Fruit fly (Drosophila melanogaster) whole organism, embryonic: ENCODE data around the gene E23.

ENCODE experiments used
- Abd-B ChIP-seq: fragments of 200-800 bp; sonication (Bioruptor generic); optimal IDR thresholded peaks from 2 replicates; lab custom pipeline; 2018; ENCODE audit warnings: missing biosample characterization, mild to moderate bottlenecking, missing genetic modification characterization, moderate library complexity
- Ada2b ChIP-seq: fragments of 200-800 bp; sonication (Bioruptor generic); IDR thresholded peaks from 2 replicates; pipeline ENCODE4 v1.3.6; 2022; ENCODE audit warnings: missing biosample characterization, missing genetic modification characterization
- Bteb2 ChIP-seq: fragments of 200-800 bp; sonication (Bioruptor generic); optimal IDR thresholded peaks from 2 replicates; lab custom pipeline; 2016; ENCODE audit warnings: missing biosample characterization, missing genetic modification characterization
- CG10366 ChIP-seq: fragments of 200-800 bp; sonication (Bioruptor generic); IDR thresholded peaks from 2 replicates; pipeline ENCODE4 v1.3.6; 2022; ENCODE audit warnings: missing biosample characterization, missing genetic modification characterization
- CG13624 ChIP-seq: fragments of 200-800 bp; sonication (Bioruptor generic); optimal IDR thresholded peaks from 2 replicates; lab custom pipeline; 2016; ENCODE audit warnings: missing biosample characterization, missing genetic modification characterization
- CG13775 ChIP-seq: fragments of 200-800 bp; sonication (Bioruptor generic); optimal IDR thresholded peaks from 3 replicates; lab custom pipeline; 2017; ENCODE audit warnings: missing biosample characterization, mild to moderate bottlenecking, missing genetic modification characterization
- CG14014 ChIP-seq: fragments of 200-800 bp; sonication (Bioruptor generic); IDR thresholded peaks from 2 replicates; pipeline ENCODE4 v1.3.6; 2022; ENCODE audit warnings: missing biosample characterization, missing genetic modification characterization
- CG15696 ChIP-seq: fragments of 200-800 bp; sonication (Bioruptor generic); optimal IDR thresholded peaks from 2 replicates; lab custom pipeline; 2019; ENCODE audit warnings: missing biosample characterization, mild to moderate bottlenecking, missing genetic modification characterization, moderate library complexity
- CG17186 ChIP-seq: fragments of 200-800 bp; sonication (Bioruptor generic); optimal IDR thresholded peaks from 3 replicates; lab custom pipeline; 2017; ENCODE audit warnings: missing biosample characterization, missing genetic modification reagents, missing genetic modification characterization
- CG17385 ChIP-seq: fragments of 200-800 bp; sonication (Bioruptor generic); optimal IDR thresholded peaks from 3 replicates; lab custom pipeline; 2018; ENCODE audit warnings: missing biosample characterization, mild to moderate bottlenecking, missing genetic modification characterization
- CG17612 ChIP-seq: fragments of 200-800 bp; sonication (Bioruptor generic); IDR thresholded peaks from 2 replicates; pipeline ENCODE4 v1.3.6; 2022; ENCODE audit warnings: missing biosample characterization, missing genetic modification characterization
- CG18011 ChIP-seq: fragments of 200-800 bp; sonication (Bioruptor generic); optimal IDR thresholded peaks from 2 replicates; lab custom pipeline; 2017; ENCODE audit warnings: missing biosample characterization, missing genetic modification characterization, mild to moderate bottlenecking, moderate library complexity, missing genotype
- CG30431 ChIP-seq: fragments of 200-800 bp; sonication (Bioruptor generic); optimal IDR thresholded peaks from 2 replicates; lab custom pipeline; 2017; ENCODE audit warnings: missing biosample characterization, missing genetic modification characterization
- CG3065 ChIP-seq: fragments of 200-800 bp; sonication (Bioruptor generic); optimal IDR thresholded peaks from 2 replicates; lab custom pipeline; 2016; ENCODE audit warnings: missing biosample characterization, missing genetic modification characterization
- CG31388 ChIP-seq: fragments of 200-800 bp; sonication (Bioruptor generic); optimal IDR thresholded peaks from 2 replicates; lab custom pipeline; 2016; ENCODE audit warnings: missing biosample characterization, missing genetic modification characterization
- CG5245 ChIP-seq: fragments of 200-800 bp; sonication (Bioruptor generic); optimal IDR thresholded peaks from 3 replicates; lab custom pipeline; 2016; ENCODE audit warnings: missing biosample characterization, missing genetic modification characterization
- CG6689 ChIP-seq: fragments of 200-800 bp; sonication (Bioruptor generic); IDR thresholded peaks from 2 replicates; pipeline ENCODE4 v1.3.6; 2022; ENCODE audit warnings: missing biosample characterization, missing genetic modification characterization
- CG6791 ChIP-seq: fragments of 200-800 bp; sonication (Bioruptor generic); IDR thresholded peaks from 3 replicates; pipeline ENCODE4 v1.3.6; 2022; ENCODE audit warnings: missing biosample characterization, missing genetic modification characterization; ENCODE audit not compliant: partially characterized antibody
- CG7745 ChIP-seq: fragments of 200-800 bp; sonication (Bioruptor generic); optimal IDR thresholded peaks from 2 replicates; lab custom pipeline; 2018; ENCODE audit warnings: missing biosample characterization, mild to moderate bottlenecking, missing genetic modification characterization, moderate library complexity
- Dek ChIP-seq: fragments of 200-800 bp; sonication (Bioruptor generic); optimal IDR thresholded peaks from 3 replicates; lab custom pipeline; 2019; ENCODE audit warnings: missing biosample characterization, mild to moderate bottlenecking, missing genetic modification characterization, moderate library complexity
- Doc2 ChIP-seq: fragments of 200-800 bp; sonication (Bioruptor generic); IDR thresholded peaks from 2 replicates; pipeline ENCODE4 v1.3.6; 2022; ENCODE audit warnings: missing biosample characterization, missing genetic modification characterization
- E2f1 ChIP-seq: fragments of 200-800 bp; sonication (Bioruptor generic); IDR thresholded peaks from 2 replicates; pipeline ENCODE4 v1.3.6; 2022; ENCODE audit warnings: missing biosample characterization, missing genetic modification characterization
- E2f2 ChIP-seq: fragments of 200-800 bp; sonication (Bioruptor generic); IDR thresholded peaks from 2 replicates; pipeline ENCODE4 v1.3.6; 2022; ENCODE audit warnings: missing biosample characterization, missing genetic modification characterization
- Ets65A ChIP-seq: fragments of 200-800 bp; sonication (Bioruptor generic); peaks from one replicate; lab custom pipeline; 2016; ENCODE audit warnings: missing biosample characterization, missing genetic modification characterization
- HHEX ChIP-seq: fragments of 200-800 bp; sonication (Bioruptor generic); optimal IDR thresholded peaks from 3 replicates; lab custom pipeline; 2017; ENCODE audit warnings: missing biosample characterization, mild to moderate bottlenecking, missing genetic modification characterization, missing genetic modification reagents
- HLH3B ChIP-seq: fragments of 200-800 bp; sonication (Bioruptor generic); IDR thresholded peaks from 2 replicates; pipeline ENCODE4 v1.3.6; 2022; ENCODE audit warnings: missing biosample characterization, missing genetic modification characterization
- Hmx ChIP-seq: fragments of 200-800 bp; sonication (Bioruptor generic); optimal IDR thresholded peaks from 2 replicates; lab custom pipeline; 2016; ENCODE audit warnings: missing biosample characterization, missing genetic modification characterization
- Hr3 ChIP-seq: fragments of 200-800 bp; sonication (Bioruptor generic); optimal IDR thresholded peaks from 3 replicates; lab custom pipeline; 2016; ENCODE audit warnings: missing biosample characterization, missing genetic modification characterization
- Mad ChIP-seq: fragments of 200-800 bp; sonication (Bioruptor generic); optimal IDR thresholded peaks from 2 replicates; lab custom pipeline; 2016; ENCODE audit warnings: missing biosample characterization, missing genetic modification characterization
- Neu2 ChIP-seq: fragments of 200-800 bp; sonication (Bioruptor generic); optimal IDR thresholded peaks from 3 replicates; lab custom pipeline; 2016; ENCODE audit warnings: missing biosample characterization, missing genetic modification characterization, borderline replicate concordance
- az2 ChIP-seq: fragments of 200-800 bp; sonication (Bioruptor generic); optimal IDR thresholded peaks from 3 replicates; lab custom pipeline; 2016; ENCODE audit warnings: missing biosample characterization, missing genetic modification characterization
- caup ChIP-seq: fragments of 200-800 bp; sonication (Bioruptor generic); optimal IDR thresholded peaks from 3 replicates; lab custom pipeline; 2017; ENCODE audit warnings: missing biosample characterization, mild to moderate bottlenecking, missing genetic modification characterization, moderate library complexity; ENCODE audit not compliant: severe bottlenecking
- cwo ChIP-seq: fragments of 200-800 bp; sonication (Bioruptor generic); optimal IDR thresholded peaks from 3 replicates; lab custom pipeline; 2017; ENCODE audit warnings: missing biosample characterization, missing genetic modification characterization, mild to moderate bottlenecking, moderate library complexity, missing genetic modification reagents
- dpn ChIP-seq, 2 experiments: fragments of 200-800 bp; sonication (Bioruptor generic); optimal IDR thresholded peaks; 3 replicates each; lab custom pipeline; 2016; ENCODE audit warnings: missing biosample characterization in 2 of 2, missing genetic modification characterization in 2 of 2
- fd102C ChIP-seq: fragments of 200-800 bp; sonication (Bioruptor generic); optimal IDR thresholded peaks from 2 replicates; lab custom pipeline; 2018; ENCODE audit warnings: missing biosample characterization, mild to moderate bottlenecking, missing genetic modification characterization, moderate library complexity
- gcm2 ChIP-seq: fragments of 200-800 bp; sonication (Bioruptor generic); optimal IDR thresholded peaks from 2 replicates; lab custom pipeline; 2016; ENCODE audit warnings: missing biosample characterization, missing genetic modification characterization
- gt ChIP-seq: fragments of 200-800 bp; sonication (Bioruptor generic); IDR thresholded peaks from 2 replicates; pipeline ENCODE4 v1.3.6; 2022; ENCODE audit warnings: missing biosample characterization, missing genetic modification characterization
- jigr1 ChIP-seq: fragments of 200-800 bp; sonication (Bioruptor generic); IDR thresholded peaks from 3 replicates; pipeline ENCODE4 v1.3.6; 2022; ENCODE audit warnings: missing biosample characterization, missing genetic modification characterization
- lmd ChIP-seq: fragments of 200-800 bp; sonication (Bioruptor generic); IDR thresholded peaks from 2 replicates; pipeline ENCODE4 v1.3.6; 2022; ENCODE audit warnings: missing biosample characterization, missing genetic modification characterization
- lov ChIP-seq, 2 experiments: fragments of 200-800 bp in 1 of 2; fragments of >200 bp in 1 of 2; sonication (Bioruptor generic) in 1 of 2; IDR thresholded peaks in 1 of 2; optimal IDR thresholded peaks in 1 of 2; 2 replicates in 1 of 2; 3 replicates in 1 of 2; pipeline versions ENCODE4 v1.3.6 to Lab custom; 2017 to 2022; ENCODE audit warnings: missing biosample characterization in 1 of 2, missing genetic modification characterization in 1 of 2
- mam ChIP-seq: fragments of 200-800 bp; sonication (Bioruptor generic); optimal IDR thresholded peaks from 3 replicates; lab custom pipeline; 2016; ENCODE audit warnings: missing biosample characterization, missing genetic modification characterization
- oc ChIP-seq: fragments of 200-800 bp; sonication (Bioruptor generic); optimal IDR thresholded peaks from 2 replicates; lab custom pipeline; 2018; ENCODE audit warnings: missing biosample characterization, mild to moderate bottlenecking, missing genetic modification characterization, moderate library complexity
- pb ChIP-seq: fragments of 200-800 bp; sonication (Bioruptor generic); optimal IDR thresholded peaks from 3 replicates; lab custom pipeline; 2016; ENCODE audit warnings: missing biosample characterization, missing genetic modification characterization
- pfk ChIP-seq: fragments of 200-800 bp; sonication (Bioruptor generic); optimal IDR thresholded peaks from 2 replicates; lab custom pipeline; 2018; ENCODE audit warnings: missing biosample characterization, mild to moderate bottlenecking, missing genetic modification characterization, moderate library complexity
- prd ChIP-seq, 3 experiments: fragments of >200 bp in 2 of 3; fragments of 200-800 bp in 1 of 3; sonication (Bioruptor generic) in 1 of 3; optimal IDR thresholded peaks in 2 of 3; IDR thresholded peaks in 1 of 3; 2 replicates in 2 of 3; 3 replicates in 1 of 3; pipeline versions ENCODE4 v1.3.6 to Lab custom; 2017 to 2022; ENCODE audit warnings: missing biosample characterization in 1 of 3, missing genetic modification characterization in 1 of 3
- pzg ChIP-seq: fragments of 200-800 bp; sonication (Bioruptor generic); optimal IDR thresholded peaks from 3 replicates; lab custom pipeline; 2018; ENCODE audit warnings: missing biosample characterization, mild to moderate bottlenecking, missing genetic modification characterization, moderate library complexity
- run ChIP-seq: fragments of 200-800 bp; sonication (Bioruptor generic); optimal IDR thresholded peaks from 3 replicates; lab custom pipeline; 2018; ENCODE audit warnings: missing biosample characterization, mild to moderate bottlenecking, missing genetic modification characterization
- ssp ChIP-seq: fragments of 200-800 bp; sonication (Bioruptor generic); IDR thresholded peaks from 2 replicates; pipeline ENCODE4 v1.3.6; 2022; ENCODE audit warnings: missing biosample characterization, missing genetic modification characterization
- vvl ChIP-seq: fragments of 200-800 bp; sonication (Bioruptor generic); IDR thresholded peaks from 2 replicates; pipeline ENCODE4 v1.3.6; 2022; ENCODE audit warnings: missing biosample characterization, missing genetic modification characterization
- zfh2 ChIP-seq: fragments of 200-800 bp; sonication (Bioruptor generic); optimal IDR thresholded peaks from 2 replicates; lab custom pipeline; 2016; ENCODE audit warnings: missing biosample characterization, missing genetic modification characterization

E23 gene

DNA sequence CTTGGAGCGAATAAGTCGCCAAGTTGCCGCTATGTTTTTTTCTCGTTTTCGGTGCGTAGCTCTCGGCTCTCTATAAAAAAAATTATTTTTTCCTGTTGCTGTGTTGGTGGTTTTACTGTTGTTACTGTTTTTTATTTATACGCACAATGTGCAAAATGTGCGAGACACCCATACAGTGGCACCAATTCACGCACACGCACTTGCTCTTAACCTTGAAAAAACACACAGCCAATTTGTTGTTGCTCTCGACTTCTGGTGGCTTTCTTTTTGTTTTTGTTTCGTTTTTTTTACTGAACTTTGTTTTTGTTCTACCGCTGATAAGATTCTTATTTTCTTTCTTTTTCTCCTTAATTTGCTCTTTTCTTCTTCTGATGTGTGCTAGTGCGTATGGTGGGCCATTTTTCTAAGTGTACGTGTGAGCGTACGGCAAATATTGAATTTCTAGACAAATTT lies 1.6 kb upstream of the E23 start (continued):
- TF ChIP-seq CG31388 (GFP tag; lab: Kevin White, UChicago): no peak
- TF ChIP-seq ssp (GFP tag; lab: Robert Waterston, UW): no peak
- no peak for TF ChIP-seq CG6689 (GFP tag; lab: Robert Waterston, UW)
- no peak for TF ChIP-seq Hr3 (GFP tag; lab: Kevin White, UChicago)
- TF ChIP-seq CG30431: no peak
- TF ChIP-seq gt (GFP tag; lab: Robert Waterston, UW): no peak
- peak; percentile 41 for TF ChIP-seq HHEX (GFP tag; lab: Kevin White, UChicago)
- TF ChIP-seq CG5245 (GFP tag; lab: Kevin White, UChicago): no peak
- TF ChIP-seq CG3065 (GFP tag; lab: Kevin White, UChicago): no peak
- no peak for TF ChIP-seq caup (GFP tag; lab: Kevin White, UChicago)
- peak in 1 of 2 experiments; percentile 29 for TF ChIP-seq dpn (GFP tag; optimal IDR thresholded peaks at IDR 0.05; lab: Kevin White, UChicago)
- no peak for TF ChIP-seq Abd-B (GFP tag; lab: Kevin White, UChicago)
- no peak for TF ChIP-seq jigr1 (GFP tag; lab: Robert Waterston, UW)
- TF ChIP-seq zfh2 (GFP tag; lab: Kevin White, UChicago): peak; percentile 24
- TF ChIP-seq CG14014 (GFP tag; lab: Robert Waterston, UW): 0 out of 2 replicates have a peak, but pooled peaks have one; percentile 22
- TF ChIP-seq CG17186 (GFP tag; lab: Kevin White, UChicago): no peak
- peak; percentile 58 for TF ChIP-seq cwo
- TF ChIP-seq oc (tag; lab: Kevin White, UChicago): no peak
- no peak for TF ChIP-seq fd102C
- TF ChIP-seq Bteb2: no peak
- TF ChIP-seq Dek (tag; lab: Kevin White, UChicago): peak; percentile 33
- no peak for TF ChIP-seq CG15696
- peak; percentile 38 for TF ChIP-seq mam (GFP tag; lab: Kevin White, UChicago)
- no peak for TF ChIP-seq CG6791 (GFP tag; lab: Robert Waterston, UW)
- TF ChIP-seq lmd (GFP tag; lab: Robert Waterston, UW): peak; percentile 32; the same call in 1 of the 2 replicates
- TF ChIP-seq Ada2b (GFP tag; lab: Robert Waterston, UW): peak; percentile 39; the same call in 1 of the 2 replicates
- no peak for TF ChIP-seq gcm2
- no peak for TF ChIP-seq pfk
- no peak for TF ChIP-seq Neu2 (GFP tag; lab: Kevin White, UChicago)
- no peak for TF ChIP-seq CG10366 (GFP tag; lab: Robert Waterston, UW)
- peak; percentile 24 for TF ChIP-seq CG17385
- TF ChIP-seq pzg (GFP tag; lab: Kevin White, UChicago): no peak
- no peak for TF ChIP-seq HLH3B (GFP tag; lab: Robert Waterston, UW)
- no peak for TF ChIP-seq CG18011 (GFP tag; lab: Kevin White, UChicago)
- TF ChIP-seq CG7745: no peak
- no peak for TF ChIP-seq Mad (GFP tag; lab: Kevin White, UChicago)
- no peak for TF ChIP-seq az2
- TF ChIP-seq Ets65A: peak; percentile 55
- TF ChIP-seq E2f1 (GFP tag; lab: Robert Waterston, UW): no peak
- no peak for TF ChIP-seq E2f2 (GFP tag; lab: Robert Waterston, UW)
- TF ChIP-seq CG17612 (GFP tag; lab: Robert Waterston, UW): 0 out of 2 replicates have a peak, but pooled peaks have one; percentile 19
- no peak for TF ChIP-seq lov (optimal IDR thresholded peaks at IDR 0.05; lab: Kevin White, UChicago)
- no peak for TF ChIP-seq lov (GFP tag; IDR thresholded peaks at IDR 0.05; lab: Robert Waterston, UW)
- TF ChIP-seq pb (GFP tag; lab: Kevin White, UChicago): no peak
- TF ChIP-seq Hmx (GFP tag; lab: Kevin White, UChicago): no peak
- no peak for TF ChIP-seq Doc2
- TF ChIP-seq CG13624 (GFP tag; lab: Kevin White, UChicago): peak; percentile 45
- no peak for TF ChIP-seq CG13775
- no peak for TF ChIP-seq prd (optimal IDR thresholded peaks at IDR 0.05; lab: Kevin White, UChicago)
- TF ChIP-seq prd (GFP tag; IDR thresholded peaks at IDR 0.05; lab: Robert Waterston, UW): no peak
- TF ChIP-seq run (tag; lab: Kevin White, UChicago): no peak
- no peak; the same call in 1 of the 2 replicates for TF ChIP-seq vvl (GFP tag; lab: Robert Waterston, UW)
